Fruit fly (Drosophila melanogaster) whole organism, embryonic: ENCODE results near the gene Ir76b.
A peak's percentile ranks its signal among the peaks of the same experiment; 100 is the strongest.

Experiments
- CG13424 ChIP-seq: fragments of 200-800 bp; sonication (Bioruptor generic); optimal IDR thresholded peaks from 2 replicates; lab custom pipeline; 2019; ENCODE audit warnings: missing biosample characterization, mild to moderate bottlenecking, missing genetic modification characterization, moderate library complexity
- CG13624 ChIP-seq: fragments of 200-800 bp; sonication (Bioruptor generic); optimal IDR thresholded peaks from 2 replicates; lab custom pipeline; 2016; ENCODE audit warnings: missing biosample characterization, missing genetic modification characterization
- CG18262 ChIP-seq: fragments of 200-800 bp; optimal IDR thresholded peaks from 3 replicates; lab custom pipeline; 2019; ENCODE audit warnings: missing biosample characterization, mild to moderate bottlenecking, missing genetic modification characterization, moderate library complexity
- CG18599 ChIP-seq: fragments of 200-800 bp; sonication (Bioruptor generic); optimal IDR thresholded peaks from 3 replicates; lab custom pipeline; 2017; ENCODE audit warnings: missing biosample characterization, missing genetic modification characterization, mild to moderate bottlenecking, moderate library complexity, missing genetic modification reagents
- CG2678 ChIP-seq: fragments of 200-800 bp; sonication (Bioruptor generic); optimal IDR thresholded peaks from 3 replicates; lab custom pipeline; 2019; ENCODE audit warnings: missing biosample characterization, mild to moderate bottlenecking, missing genetic modification characterization, moderate library complexity
- CG31224 ChIP-seq: fragments of 200-800 bp; sonication (Bioruptor generic); IDR thresholded peaks from 2 replicates; pipeline ENCODE4 v1.3.6; 2022; ENCODE audit warnings: missing biosample characterization, missing genetic modification characterization
- CG42726 ChIP-seq: fragments of 200-800 bp; sonication (Bioruptor generic); IDR thresholded peaks from 2 replicates; pipeline ENCODE4 v1.3.6; 2022; ENCODE audit warnings: missing biosample characterization, missing genetic modification characterization; ENCODE audit not compliant: partially characterized antibody
- CG43689 ChIP-seq: fragments of 200-800 bp; sonication (Bioruptor generic); IDR thresholded peaks from 2 replicates; pipeline ENCODE4 v1.3.6; 2022; ENCODE audit warnings: missing biosample characterization, missing genetic modification characterization
- CG4707 ChIP-seq: fragments of 200-800 bp; sonication (Bioruptor generic); optimal IDR thresholded peaks from 2 replicates; lab custom pipeline; 2018; ENCODE audit warnings: missing biosample characterization, mild to moderate bottlenecking, missing genetic modification characterization, moderate library complexity
- CG5245 ChIP-seq: fragments of 200-800 bp; sonication (Bioruptor generic); optimal IDR thresholded peaks from 3 replicates; lab custom pipeline; 2016; ENCODE audit warnings: missing biosample characterization, missing genetic modification characterization
- CG6683 ChIP-seq: fragments of 200-800 bp; sonication (Bioruptor generic); optimal IDR thresholded peaks from 2 replicates; lab custom pipeline; 2017; ENCODE audit warnings: missing biosample characterization, mild to moderate bottlenecking, missing genetic modification characterization, missing genetic modification reagents
- CG6791 ChIP-seq: fragments of 200-800 bp; sonication (Bioruptor generic); IDR thresholded peaks from 3 replicates; pipeline ENCODE4 v1.3.6; 2022; ENCODE audit warnings: missing biosample characterization, missing genetic modification characterization; ENCODE audit not compliant: partially characterized antibody
- CG8290 ChIP-seq, 3 experiments: fragments of 200-800 bp; sonication (Bioruptor generic); optimal IDR thresholded peaks; 2 replicates each; lab custom pipeline; 2016 to 2019; ENCODE audit warnings: missing biosample characterization in 3 of 3, missing genetic modification characterization in 3 of 3, mild to moderate bottlenecking in 2 of 3, moderate library complexity in 1 of 3
- CG8359 ChIP-seq: fragments of 200-800 bp; sonication (Bioruptor generic); optimal IDR thresholded peaks from 2 replicates; lab custom pipeline; 2017; ENCODE audit warnings: missing biosample characterization, mild to moderate bottlenecking, missing genetic modification characterization, borderline replicate concordance
- CTCF ChIP-seq: fragments of 200-800 bp; sonication (Bioruptor generic); optimal IDR thresholded peaks from 2 replicates; lab custom pipeline; 2017; ENCODE audit warnings: missing biosample characterization, mild to moderate bottlenecking, missing genetic modification characterization, moderate library complexity
- D ChIP-seq, 2 experiments: fragments of 200-800 bp in 1 of 2; fragments of >200 bp in 1 of 2; sonication (Bioruptor generic) in 1 of 2; optimal IDR thresholded peaks; 2 replicates in 1 of 2; 3 replicates in 1 of 2; lab custom pipeline; 2017; ENCODE audit warnings: mild to moderate bottlenecking in 1 of 2, missing biosample characterization in 1 of 2, missing genetic modification characterization in 1 of 2, missing genetic modification reagents in 1 of 2
- D19A ChIP-seq: fragments of 200-800 bp; optimal IDR thresholded peaks from 3 replicates; lab custom pipeline; 2019; ENCODE audit warnings: missing biosample characterization, mild to moderate bottlenecking, missing genetic modification characterization, moderate library complexity
- Gug ChIP-seq: fragments of 200-800 bp; sonication (Bioruptor generic); IDR thresholded peaks from 4 replicates; pipeline ENCODE4 v1.3.6; 2022; ENCODE audit warnings: missing biosample characterization, missing genetic modification characterization
- Hey ChIP-seq: fragments of 200-800 bp; sonication (Bioruptor generic); optimal IDR thresholded peaks from 3 replicates; lab custom pipeline; 2018; ENCODE audit warnings: missing biosample characterization, mild to moderate bottlenecking, missing genetic modification characterization
- Hmx ChIP-seq: fragments of 200-800 bp; sonication (Bioruptor generic); optimal IDR thresholded peaks from 2 replicates; lab custom pipeline; 2016; ENCODE audit warnings: missing biosample characterization, missing genetic modification characterization
- Hr39 ChIP-seq: fragments of >200 bp; optimal IDR thresholded peaks from 2 replicates; lab custom pipeline; 2017
- Hr51 ChIP-seq, 2 experiments: fragments of 200-800 bp; sonication (Bioruptor generic); optimal IDR thresholded peaks; 2 replicates in 1 of 2; 3 replicates in 1 of 2; lab custom pipeline; 2016 to 2018; ENCODE audit warnings: missing biosample characterization in 2 of 2, missing genetic modification characterization in 2 of 2, mild to moderate bottlenecking in 1 of 2, moderate library complexity in 1 of 2
- Lpt ChIP-seq: fragments of >200 bp; optimal IDR thresholded peaks from 2 replicates; lab custom pipeline; 2018; ENCODE audit warnings: missing biosample characterization, missing genetic modification characterization
- NfI ChIP-seq: fragments of 200-800 bp; sonication (Bioruptor generic); optimal IDR thresholded peaks from 3 replicates; lab custom pipeline; 2018; ENCODE audit warnings: missing biosample characterization, mild to moderate bottlenecking, missing genetic modification characterization, moderate library complexity
- Oaz ChIP-seq: fragments of 200-800 bp; sonication (Bioruptor generic); IDR thresholded peaks from 2 replicates; pipeline ENCODE4 v1.3.6; 2022; ENCODE audit warnings: missing biosample characterization, missing genetic modification characterization
- Sin3A ChIP-seq: fragments of >200 bp; optimal IDR thresholded peaks from 2 replicates; lab custom pipeline; 2018
- Sry-β ChIP-seq: fragments of 200-800 bp; sonication (Bioruptor generic); optimal IDR thresholded peaks from 2 replicates; lab custom pipeline; 2018; ENCODE audit warnings: missing biosample characterization, mild to moderate bottlenecking, missing genetic modification characterization, moderate library complexity
- TFAM ChIP-seq: fragments of 200-800 bp; sonication (Bioruptor generic); optimal IDR thresholded peaks from 2 replicates; lab custom pipeline; 2017; ENCODE audit warnings: missing biosample characterization, missing genetic modification characterization, inconsistent platforms
- Vsx1 ChIP-seq: fragments of 200-800 bp; sonication (Bioruptor generic); optimal IDR thresholded peaks from 2 replicates; lab custom pipeline; 2017; ENCODE audit warnings: missing biosample characterization, mild to moderate bottlenecking, missing genetic modification characterization, missing genetic modification reagents
- cad ChIP-seq: fragments of >200 bp; optimal IDR thresholded peaks from 2 replicates; lab custom pipeline; 2017; ENCODE audit warnings: missing biosample characterization, missing genetic modification characterization
- cwo ChIP-seq: fragments of 200-800 bp; sonication (Bioruptor generic); optimal IDR thresholded peaks from 3 replicates; lab custom pipeline; 2017; ENCODE audit warnings: missing biosample characterization, missing genetic modification characterization, mild to moderate bottlenecking, moderate library complexity, missing genetic modification reagents
- dimm ChIP-seq: fragments of 200-800 bp; sonication (Bioruptor generic); IDR thresholded peaks from 2 replicates; pipeline ENCODE4 v1.3.6; 2022; ENCODE audit warnings: missing biosample characterization, missing genetic modification characterization
- esg ChIP-seq: fragments of 200-800 bp; sonication (Bioruptor generic); conservative IDR thresholded peaks from 2 replicates; pipeline ENCODE4 v1.3.6; 2022; ENCODE audit warnings: missing biosample characterization, missing genetic modification characterization
- grn ChIP-seq: fragments of 200-800 bp; sonication (Bioruptor generic); optimal IDR thresholded peaks from 3 replicates; lab custom pipeline; 2017; ENCODE audit warnings: missing biosample characterization, missing genetic modification characterization
- gro ChIP-seq: fragments of 200-800 bp; sonication (Bioruptor generic); optimal IDR thresholded peaks from 2 replicates; lab custom pipeline; 2016; ENCODE audit warnings: missing biosample characterization, missing genetic modification characterization
- hb ChIP-seq: fragments of 200-800 bp; sonication (Bioruptor generic); IDR thresholded peaks from 3 replicates; pipeline ENCODE4 v1.3.6; 2022; ENCODE audit warnings: missing biosample characterization, missing genetic modification characterization; ENCODE audit not compliant: partially characterized antibody
- lola ChIP-seq, 3 experiments: fragments of >200 bp in 2 of 3; fragments of 200-800 bp in 1 of 3; sonication (Bioruptor generic) in 1 of 3; optimal IDR thresholded peaks; 2 replicates each; lab custom pipeline; 2017 to 2019; ENCODE audit warnings: missing biosample characterization in 3 of 3, missing genetic modification characterization in 3 of 3, mild to moderate bottlenecking in 1 of 3, moderate library complexity in 1 of 3
- nerfin-1 ChIP-seq: fragments of 200-800 bp; sonication (Bioruptor generic); optimal IDR thresholded peaks from 3 replicates; lab custom pipeline; 2019; ENCODE audit warnings: missing biosample characterization, mild to moderate bottlenecking, missing genetic modification characterization, moderate library complexity
- nerfin-2 ChIP-seq: fragments of 200-800 bp; sonication (Bioruptor generic); IDR thresholded peaks from 2 replicates; pipeline ENCODE4 v1.3.6; 2022; ENCODE audit warnings: missing biosample characterization, missing genetic modification characterization; ENCODE audit not compliant: partially characterized antibody
- pzg ChIP-seq: fragments of 200-800 bp; sonication (Bioruptor generic); optimal IDR thresholded peaks from 3 replicates; lab custom pipeline; 2018; ENCODE audit warnings: missing biosample characterization, mild to moderate bottlenecking, missing genetic modification characterization, moderate library complexity
- sens ChIP-seq: fragments of 200-800 bp; sonication (Bioruptor generic); peaks from one replicate; lab custom pipeline; 2016; ENCODE audit warnings: missing biosample characterization, missing genetic modification characterization
- sim ChIP-seq: fragments of 200-800 bp; sonication (Bioruptor generic); IDR thresholded peaks from 2 replicates; pipeline ENCODE4 v1.3.6; 2022; ENCODE audit warnings: missing biosample characterization, missing genetic modification characterization
- tio ChIP-seq: fragments of 200-800 bp; sonication (Bioruptor generic); optimal IDR thresholded peaks from 2 replicates; lab custom pipeline; 2017; ENCODE audit warnings: missing biosample characterization, missing genetic modification characterization, inconsistent platforms
- toy ChIP-seq: fragments of 200-800 bp; sonication (Bioruptor generic); IDR thresholded peaks from 2 replicates; pipeline ENCODE4 v1.3.6; 2022; ENCODE audit warnings: missing biosample characterization, missing genetic modification characterization
- ttk ChIP-seq: fragments of 200-800 bp; sonication (Bioruptor generic); IDR thresholded peaks from 2 replicates; pipeline ENCODE4 v2.1.2; 2022; ENCODE audit warnings: missing biosample characterization, missing genetic modification characterization
- unc-4 ChIP-seq: fragments of 200-800 bp; sonication (Bioruptor generic); IDR thresholded peaks from 2 replicates; pipeline ENCODE4 v1.3.6; 2022; ENCODE audit warnings: missing biosample characterization, missing genetic modification characterization; ENCODE audit not compliant: partially characterized antibody
- unpg ChIP-seq: fragments of 200-800 bp; sonication (Bioruptor generic); optimal IDR thresholded peaks from 3 replicates; lab custom pipeline; 2018; ENCODE audit warnings: missing biosample characterization, mild to moderate bottlenecking, missing genetic modification characterization, moderate library complexity
- z ChIP-seq: fragments of 200-800 bp; sonication (Bioruptor generic); IDR thresholded peaks from 3 replicates; pipeline ENCODE4 v1.3.6; 2022; ENCODE audit warnings: missing biosample characterization, missing genetic modification characterization
- zen2 ChIP-seq: fragments of 200-800 bp; sonication (Bioruptor generic); IDR thresholded peaks from 3 replicates; pipeline ENCODE4 v1.3.6; 2022; ENCODE audit warnings: missing biosample characterization, missing genetic modification characterization; ENCODE audit not compliant: partially characterized antibody

The Ir76b gene

DNA sequence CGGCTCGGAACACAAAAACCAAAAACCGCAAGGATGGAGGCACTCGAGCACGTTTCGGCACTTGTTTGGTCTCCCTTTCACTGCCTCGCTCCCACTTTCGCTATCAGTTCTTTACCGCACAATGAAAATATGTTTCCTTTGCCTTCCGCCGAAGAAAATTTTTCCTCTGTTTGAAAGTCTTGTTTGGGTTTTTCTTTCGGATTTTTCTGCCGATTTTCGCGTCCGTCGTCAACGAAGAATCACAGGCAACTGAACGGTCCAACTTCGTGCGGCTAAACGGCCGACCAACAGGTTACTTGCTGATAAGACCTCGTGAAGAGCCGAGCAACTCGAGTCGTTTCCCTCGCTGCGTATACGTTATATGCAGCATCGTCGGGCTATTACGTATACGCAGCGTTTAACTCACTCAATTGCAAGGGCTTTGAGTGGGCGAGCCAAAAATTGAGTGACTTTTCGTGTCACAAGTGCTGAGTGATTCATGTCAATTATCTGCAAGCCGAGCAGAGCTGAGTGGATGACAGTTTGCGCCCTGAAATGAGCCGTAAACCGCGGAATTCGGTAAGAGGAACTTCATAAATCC, 22.5 kb downstream of the Ir76b start, which contains the start of gene sNPF-R (continued):
- TF ChIP-seq CG18599 (GFP tag; lab: Kevin White, UChicago) (peak; percentile 13), CG43689 (GFP tag; lab: Robert Waterston, UW) (no peak), dimm (no peak), Oaz (GFP tag; lab: Robert Waterston, UW) (no peak), unc-4 (GFP tag; lab: Robert Waterston, UW) (no peak), zen2 (GFP tag; lab: Robert Waterston, UW) (no peak), CG2678 (tag; lab: Kevin White, UChicago) (no peak), Lpt (GFP tag; lab: Kevin White, UChicago) (no peak), ttk (GFP tag; lab: Robert Waterston, UW) (no peak), CTCF (GFP tag; lab: Kevin White, UChicago) (no peak), cad (GFP tag; lab: Kevin White, UChicago) (no peak), gro (GFP tag; lab: Kevin White, UChicago) (peak; percentile 33), Hr39 (lab: Kevin White, UChicago) (no peak), D19A (tag; lab: Kevin White, UChicago) (no peak), toy (GFP tag; lab: Robert Waterston, UW) (no peak), CG8359 (no peak), CG42726 (GFP tag; lab: Robert Waterston, UW) (peak; percentile 25; the same call in 1 of the 2 replicates), grn (GFP tag; lab: Kevin White, UChicago) (no peak), CG31224 (GFP tag; lab: Robert Waterston, UW) (no peak), cwo (GFP tag; lab: Kevin White, UChicago) (peak; percentile 18), unpg (no peak), CG8290 (GFP tag; optimal IDR thresholded peaks at IDR 0.05; lab: Kevin White, UChicago) (no peak), CG8290 (tag; optimal IDR thresholded peaks at IDR 0.05; lab: Kevin White, UChicago) (peak in 1 of 2 experiments; percentile 25), nerfin-1 (tag; lab: Kevin White, UChicago) (no peak), CG18262 (tag; lab: Kevin White, UChicago) (no peak), nerfin-2 (GFP tag; lab: Robert Waterston, UW) (no peak), Sry-β (GFP tag; lab: Kevin White, UChicago) (no peak), CG5245 (GFP tag; lab: Kevin White, UChicago) (no peak), NfI (GFP tag; lab: Kevin White, UChicago) (no peak), pzg (no peak), tio (GFP tag; lab: Kevin White, UChicago) (no peak), Gug (GFP tag; lab: Robert Waterston, UW) (no peak), CG4707 (no peak), Vsx1 (GFP tag; lab: Kevin White, UChicago) (no peak), CG13624 (GFP tag; lab: Kevin White, UChicago) (no peak), sim (no peak), esg (no peak), Hey (tag; lab: Kevin White, UChicago) (no peak), Sin3A (lab: Kevin White, UChicago) (no peak), CG6683 (GFP tag; lab: Kevin White, UChicago) (no peak), Hmx (no peak), lola (GFP tag; optimal IDR thresholded peaks at IDR 0.05; lab: Kevin White, UChicago) (no peak), CG6791 (GFP tag; lab: Robert Waterston, UW) (no peak), D (optimal IDR thresholded peaks at IDR 0.05; lab: Kevin White, UChicago) (no peak), D (GFP tag; optimal IDR thresholded peaks at IDR 0.05; lab: Kevin White, UChicago) (no peak), z (GFP tag; lab: Robert Waterston, UW) (peak; percentile 95), sens (no peak), CG13424 (tag; lab: Kevin White, UChicago) (no peak), TFAM (GFP tag; lab: Kevin White, UChicago) (no peak), hb (GFP tag; lab: Robert Waterston, UW) (no peak), Hr51 (GFP tag; optimal IDR thresholded peaks at IDR 0.05; lab: Kevin White, UChicago) (no peak)
